Fruit fly (Drosophila melanogaster) whole organism, prepupa: ENCODE measurements around the gene CG13623.

ENCODE experiments used
- CG10631 ChIP-seq: fragments of 200-800 bp; sonication (Bioruptor generic); optimal IDR thresholded peaks from 2 replicates; lab custom pipeline; 2016; ENCODE audit warnings: missing biosample characterization, missing genetic modification characterization
- CG11762 ChIP-seq: fragments of 200-800 bp; sonication (Bioruptor generic); optimal IDR thresholded peaks from 3 replicates; lab custom pipeline; 2016; ENCODE audit warnings: missing biosample characterization, missing genetic modification characterization; ENCODE audit not compliant: insufficient read depth
- CG1621 ChIP-seq: fragments of 200-800 bp; sonication (Bioruptor generic); optimal IDR thresholded peaks from 3 replicates; lab custom pipeline; 2018; ENCODE audit warnings: missing biosample characterization, mild to moderate bottlenecking, missing genetic modification characterization
- CG16779 ChIP-seq: fragments of 200-800 bp; sonication (Bioruptor generic); optimal IDR thresholded peaks from 3 replicates; lab custom pipeline; 2017; ENCODE audit warnings: missing biosample characterization, mild to moderate bottlenecking, missing genetic modification characterization
- CG3032 ChIP-seq: fragments of 200-800 bp; optimal IDR thresholded peaks from 2 replicates; lab custom pipeline; 2019; ENCODE audit warnings: missing biosample characterization, mild to moderate bottlenecking, missing genetic modification characterization, moderate library complexity
- CG31627 ChIP-seq: fragments of 200-800 bp; sonication (Bioruptor generic); optimal IDR thresholded peaks from 3 replicates; lab custom pipeline; 2016; ENCODE audit warnings: missing biosample characterization, missing genetic modification characterization
- CG32006 ChIP-seq: fragments of 200-800 bp; sonication (Bioruptor generic); optimal IDR thresholded peaks from 3 replicates; lab custom pipeline; 2017; ENCODE audit warnings: missing biosample characterization, mild to moderate bottlenecking, missing genetic modification characterization
- CG3919 ChIP-seq: fragments of 200-800 bp; sonication (Bioruptor generic); optimal IDR thresholded peaks from 3 replicates; lab custom pipeline; 2016; ENCODE audit warnings: missing biosample characterization, missing genetic modification characterization
- CG4318 ChIP-seq: fragments of 200-800 bp; sonication (Bioruptor generic); optimal IDR thresholded peaks from 3 replicates; lab custom pipeline; 2017; ENCODE audit warnings: missing biosample characterization, mild to moderate bottlenecking, missing genetic modification characterization
- CG6163 ChIP-seq: fragments of 200-800 bp; sonication (Bioruptor generic); IDR thresholded peaks from 3 replicates; pipeline ENCODE4 v1.3.6; 2022; ENCODE audit warnings: missing biosample characterization, missing genetic modification characterization
- CG6792 ChIP-seq: fragments of 200-800 bp; sonication (Bioruptor generic); optimal IDR thresholded peaks from 3 replicates; lab custom pipeline; 2016; ENCODE audit warnings: missing biosample characterization, missing genetic modification characterization
- CG6808 ChIP-seq: fragments of 200-800 bp; sonication (Bioruptor generic); optimal IDR thresholded peaks from 3 replicates; lab custom pipeline; 2017; ENCODE audit warnings: missing biosample characterization, missing genetic modification characterization, mild to moderate bottlenecking, moderate library complexity, missing genetic modification reagents
- CG7368 ChIP-seq: fragments of 200-800 bp; sonication (Bioruptor generic); optimal IDR thresholded peaks from 3 replicates; lab custom pipeline; 2016; ENCODE audit warnings: missing biosample characterization, missing genetic modification characterization
- CG8119 ChIP-seq: fragments of 200-800 bp; sonication (Bioruptor generic); IDR thresholded peaks from 3 replicates; pipeline ENCODE4 v1.3.6; 2022; ENCODE audit warnings: missing biosample characterization, missing genetic modification characterization
- CG8319 ChIP-seq: fragments of 200-800 bp; sonication (Bioruptor generic); optimal IDR thresholded peaks from 3 replicates; lab custom pipeline; 2016; ENCODE audit warnings: missing biosample characterization, missing genetic modification characterization
- CG8632 ChIP-seq: fragments of 200-800 bp; sonication (Bioruptor generic); optimal IDR thresholded peaks from 3 replicates; lab custom pipeline; 2016; ENCODE audit warnings: missing biosample characterization, missing genetic modification characterization
- CG9139 ChIP-seq: fragments of 200-800 bp; sonication (Bioruptor generic); optimal IDR thresholded peaks from 3 replicates; lab custom pipeline; 2017; ENCODE audit warnings: missing biosample characterization, mild to moderate bottlenecking, missing genetic modification characterization
- Eip78C ChIP-seq: fragments of 200-800 bp; sonication (Bioruptor generic); peaks from one replicate; lab custom pipeline; 2016; ENCODE audit warnings: missing biosample characterization, missing genetic modification characterization
- Ets96B ChIP-seq: fragments of 200-800 bp; optimal IDR thresholded peaks from 2 replicates; lab custom pipeline; 2019; ENCODE audit warnings: missing biosample characterization, mild to moderate bottlenecking, missing genetic modification characterization, moderate library complexity
- Gug ChIP-seq: fragments of 200-800 bp; sonication (Bioruptor generic); IDR thresholded peaks from 2 replicates; pipeline ENCODE4 v1.3.6; 2022; ENCODE audit warnings: missing biosample characterization, missing genetic modification characterization
- Hr38 ChIP-seq: sonication (Bioruptor generic); optimal IDR thresholded peaks from 2 replicates; lab custom pipeline; 2016; ENCODE audit warnings: missing biosample characterization, missing genetic modification characterization
- Hr39 ChIP-seq: fragments of 200-800 bp; sonication (Bioruptor generic); optimal IDR thresholded peaks from 2 replicates; lab custom pipeline; 2016; ENCODE audit warnings: missing biosample characterization, missing genetic modification characterization
- Hr4 ChIP-seq: fragments of 200-800 bp; sonication (Bioruptor generic); optimal IDR thresholded peaks from 3 replicates; lab custom pipeline; 2016; ENCODE audit warnings: missing biosample characterization, missing genetic modification characterization
- OdsH ChIP-seq: fragments of 200-800 bp; sonication (Bioruptor generic); optimal IDR thresholded peaks from 3 replicates; lab custom pipeline; 2016; ENCODE audit warnings: missing biosample characterization, missing genetic modification characterization
- Smox ChIP-seq: fragments of 200-800 bp; sonication (Bioruptor generic); optimal IDR thresholded peaks from 3 replicates; lab custom pipeline; 2016; ENCODE audit warnings: missing biosample characterization, missing genetic modification characterization
- Sox102F ChIP-seq: fragments of 200-800 bp; sonication (Bioruptor generic); optimal IDR thresholded peaks from 2 replicates; lab custom pipeline; 2016; ENCODE audit warnings: missing biosample characterization, mild to moderate bottlenecking, missing genetic modification characterization
- Sox14 ChIP-seq: fragments of 200-800 bp; sonication (Bioruptor generic); optimal IDR thresholded peaks from 3 replicates; lab custom pipeline; 2016; ENCODE audit warnings: missing biosample characterization, missing genetic modification characterization
- achi ChIP-seq: fragments of 200-800 bp; sonication (Bioruptor generic); optimal IDR thresholded peaks from 3 replicates; lab custom pipeline; 2016; ENCODE audit warnings: missing biosample characterization, missing genetic modification characterization
- cyc ChIP-seq: fragments of 200-800 bp; sonication (Bioruptor generic); optimal IDR thresholded peaks from 3 replicates; lab custom pipeline; 2016; ENCODE audit warnings: missing biosample characterization, missing genetic modification characterization
- dac ChIP-seq: fragments of 200-800 bp; sonication (Bioruptor generic); optimal IDR thresholded peaks from 2 replicates; lab custom pipeline; 2017; ENCODE audit warnings: missing biosample characterization, mild to moderate bottlenecking, missing genetic modification characterization
- dsx ChIP-seq: fragments of 200-800 bp; optimal IDR thresholded peaks from 3 replicates; lab custom pipeline; 2019; ENCODE audit warnings: missing biosample characterization, mild to moderate bottlenecking, missing genetic modification characterization, moderate library complexity; ENCODE audit not compliant: poor library complexity, severe bottlenecking
- eg ChIP-seq: fragments of 200-800 bp; sonication (Bioruptor generic); IDR thresholded peaks from 3 replicates; pipeline ENCODE4 v1.3.6; 2022; ENCODE audit warnings: missing biosample characterization, missing genetic modification characterization
- esn ChIP-seq: fragments of 200-800 bp; sonication (Bioruptor generic); optimal IDR thresholded peaks from 2 replicates; lab custom pipeline; 2016; ENCODE audit warnings: missing biosample characterization, mild to moderate bottlenecking, missing genetic modification characterization, moderate library complexity
- fd85E ChIP-seq: fragments of 200-800 bp; sonication (Bioruptor generic); optimal IDR thresholded peaks from 3 replicates; lab custom pipeline; 2016; ENCODE audit warnings: missing biosample characterization, missing genetic modification characterization
- lz ChIP-seq: fragments of 200-800 bp; sonication (Bioruptor generic); optimal IDR thresholded peaks from 3 replicates; lab custom pipeline; 2016; ENCODE audit warnings: missing biosample characterization, missing genetic modification characterization
- net ChIP-seq: fragments of 200-800 bp; sonication (Bioruptor generic); optimal IDR thresholded peaks from 3 replicates; lab custom pipeline; 2016; ENCODE audit warnings: missing biosample characterization, missing genetic modification characterization
- pdm3 ChIP-seq: fragments of 200-800 bp; sonication (Bioruptor generic); optimal IDR thresholded peaks from 3 replicates; lab custom pipeline; 2016; ENCODE audit warnings: missing biosample characterization, missing genetic modification characterization
- spab ChIP-seq: fragments of 200-800 bp; sonication (Bioruptor generic); optimal IDR thresholded peaks from 2 replicates; lab custom pipeline; 2017; ENCODE audit warnings: missing biosample characterization, mild to moderate bottlenecking, missing genetic modification characterization, missing genetic modification reagents
- ss ChIP-seq, 2 experiments: fragments of 200-800 bp; sonication (Bioruptor generic); optimal IDR thresholded peaks; 2 replicates in 1 of 2; 3 replicates in 1 of 2; lab custom pipeline; 2017 to 2018; ENCODE audit warnings: mild to moderate bottlenecking in 2 of 2, missing biosample characterization in 2 of 2, missing genetic modification characterization in 2 of 2, moderate library complexity in 1 of 2
- svp ChIP-seq: fragments of 200-800 bp; sonication (Bioruptor generic); peaks from one replicate; lab custom pipeline; 2016; ENCODE audit warnings: missing biosample characterization, missing genetic modification characterization
- topi ChIP-seq: fragments of 200-800 bp; sonication (Bioruptor generic); optimal IDR thresholded peaks from 3 replicates; lab custom pipeline; 2016; ENCODE audit warnings: missing biosample characterization, missing genetic modification characterization
- vri ChIP-seq: fragments of 200-800 bp; sonication (Bioruptor generic); optimal IDR thresholded peaks from 3 replicates; lab custom pipeline; 2016; ENCODE audit warnings: missing biosample characterization, mild to moderate bottlenecking, missing genetic modification characterization

Gene CG13623

DNA sequence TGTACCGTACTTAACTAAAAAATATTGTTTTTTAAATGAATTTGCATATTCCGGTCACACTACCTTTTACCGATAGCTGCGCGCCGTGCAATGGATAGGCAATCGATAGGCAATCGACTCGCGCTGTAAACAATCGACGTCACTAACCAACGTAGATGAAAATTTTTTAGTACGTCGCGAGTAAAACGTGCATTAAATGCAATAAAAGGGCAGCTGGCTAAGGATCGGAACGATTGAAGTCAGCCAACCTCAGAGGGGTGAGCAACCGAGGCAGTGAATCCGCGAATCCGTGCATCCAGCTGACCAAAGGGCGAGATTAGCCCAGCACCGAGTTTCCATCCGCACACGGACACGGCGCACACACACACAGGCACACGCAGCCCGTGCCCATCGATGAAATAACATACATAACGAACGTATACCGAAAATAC is 12.2 kb downstream of the CG13623 start, which contains the start of gene Pp1alpha-96A:
Pp1alpha-96A (plus strand) TSS at position 121 of the 431 bp plus-strand sequence.
- TF ChIP-seq CG4318 (GFP tag; lab: Kevin White, UChicago) (no peak), svp (peak; percentile 44), CG31627 (GFP tag; lab: Kevin White, UChicago) (peak; percentile 15), CG3919 (no peak), net (GFP tag; lab: Kevin White, UChicago) (no peak), CG1621 (tag; lab: Kevin White, UChicago) (peak; percentile 64), lz (GFP tag; lab: Kevin White, UChicago) (no peak), Smox (GFP tag; lab: Kevin White, UChicago) (peak; percentile 2), Hr39 (GFP tag; lab: Kevin White, UChicago) (peak; percentile 10), Hr4 (no peak), pdm3 (GFP tag; lab: Kevin White, UChicago) (no peak), eg (GFP tag; lab: Robert Waterston, UW) (no peak), Sox102F (no peak), CG11762 (GFP tag; lab: Kevin White, UChicago) (no peak), CG6792 (GFP tag; lab: Kevin White, UChicago) (no peak), OdsH (GFP tag; lab: Kevin White, UChicago) (no peak), Ets96B (tag; lab: Kevin White, UChicago) (no peak), CG8319 (GFP tag; lab: Kevin White, UChicago) (no peak), ss (GFP tag; optimal IDR thresholded peaks at IDR 0.05; lab: Kevin White, UChicago) (no peak), CG3032 (no peak), CG32006 (GFP tag; lab: Kevin White, UChicago) (no peak), CG6163 (GFP tag; lab: Robert Waterston, UW) (no peak), CG6808 (no peak), Eip78C (GFP tag; lab: Kevin White, UChicago) (no peak), CG7368 (GFP tag; lab: Kevin White, UChicago) (no peak), dsx (GFP tag; lab: Kevin White, UChicago) (no peak), cyc (peak; percentile 8), dac (no peak), Sox14 (GFP tag; lab: Kevin White, UChicago) (no peak), fd85E (GFP tag; lab: Kevin White, UChicago) (no peak), CG8119 (GFP tag; lab: Robert Waterston, UW) (no peak), CG16779 (no peak), Gug (GFP tag; lab: Robert Waterston, UW) (no peak), CG9139 (no peak), CG8632 (GFP tag; lab: Kevin White, UChicago) (no peak), esn (GFP tag; lab: Kevin White, UChicago) (no peak), Hr38 (no peak), topi (peak; percentile 25), spab (GFP tag; lab: Kevin White, UChicago) (no peak), vri (peak; percentile 39), CG10631 (GFP tag; lab: Kevin White, UChicago) (no peak)

- TF ChIP-seq achi (peak; percentile 47), CG8632 (GFP tag; lab: Kevin White, UChicago) (no peak)
- TF ChIP-seq, all 60 proteins: peak for 1
Measured at dm6 chr3R:24514652-24515328, 15.6 kb downstream of the CG13623 start, which contains the start of the genes nAChRbeta2 and DZIP1. nAChRbeta2 (minus strand) TSS chr3R:24515106. DZIP1 (plus strand) TSS chr3R:24515278.
